Fruit fly (Drosophila melanogaster) S2 (cell line): Measurements from ENCODE around the gene fkh.

ENCODE experiments used
- CG8478 ChIP-seq: fragments of >200 bp; optimal IDR thresholded peaks from 2 replicates; lab custom pipeline; 2018
- CTCF ChIP-seq, 2 experiments: fragments of >200 bp; optimal IDR thresholded peaks; 2 replicates each; lab custom pipeline; 2018

- TF ChIP-seq CTCF (optimal IDR thresholded peaks at IDR 0.05; lab: Kevin White, UChicago): no peak
- TF ChIP-seq CG8478 (lab: Kevin White, UChicago): no peak
Observed at dm6 chr3R:28552249-28552648, 32.8 kb downstream of the fkh start.
